Worm (Caenorhabditis elegans) whole organism, mixed stage, embryonic: ENCODE measurements around the gene M199.9.

Experiments used
- ceh-83 ChIP-seq: fragments of 200-800 bp; sonication (Bioruptor generic); optimal IDR thresholded peaks from 2 replicates; lab custom pipeline; 2018; ENCODE audit warnings: mild to moderate bottlenecking, missing genetic modification characterization, missing compliant biosample characterization
- elt-1 ChIP-seq: sonication (generic microtip); optimal IDR thresholded peaks from 2 replicates; lab custom pipeline; 2017; ENCODE audit warnings: missing genetic modification characterization, mild to moderate bottlenecking, missing compliant biosample characterization, antibody characterized with exemption, moderate library complexity, borderline replicate concordance; ENCODE audit not compliant: insufficient read depth
- elt-3 ChIP-seq: fragments of 150-350 bp; optimal IDR thresholded peaks from 2 replicates; lab custom pipeline; 2014; ENCODE audit warnings: missing biosample characterization, missing genetic modification characterization
- lin-13 ChIP-seq: fragments of 150-350 bp; optimal IDR thresholded peaks from 2 replicates; lab custom pipeline; 2014; ENCODE audit warnings: missing biosample characterization, missing genetic modification characterization
- lin-32 ChIP-seq: fragments of 200-800 bp; sonication (Bioruptor generic); optimal IDR thresholded peaks from 2 replicates; lab custom pipeline; 2018; ENCODE audit warnings: mild to moderate bottlenecking, missing genetic modification characterization, missing compliant biosample characterization
- nhr-28 ChIP-seq: fragments of 150-350 bp; optimal IDR thresholded peaks from 2 replicates; lab custom pipeline; 2014; ENCODE audit warnings: missing biosample characterization, missing genetic modification characterization
- unc-62 ChIP-seq: fragments of 150-350 bp; optimal IDR thresholded peaks from 2 replicates; lab custom pipeline; 2014; ENCODE audit warnings: missing biosample characterization, missing genetic modification reagents, missing genetic modification characterization

- TF ChIP-seq lin-13 (tag; lab: Kevin White, UChicago) = no peak
- no peak for TF ChIP-seq ceh-83 (GFP tag; lab: Kevin White, UChicago)
- TF ChIP-seq unc-62 = no peak
- TF ChIP-seq elt-3 (tag; lab: Kevin White, UChicago) = no peak
- TF ChIP-seq elt-1 (tag; lab: Kevin White, UChicago) = no peak
- TF ChIP-seq nhr-28 (tag; lab: Kevin White, UChicago) = no peak
- TF ChIP-seq lin-32 (GFP tag; lab: Kevin White, UChicago) = no peak
Observed at ce11 chrIV:15131697-15132096, 4.1 kb upstream of the M199.9 start, which contains the start of gene col-135.
